Fruit fly (Drosophila melanogaster): ENCODE results near the gene CG1632.

dm6 chrX:8215094-8215854, 37.2 kb upstream of the CG1632 start:
- TF ChIP-seq insv (optimal IDR thresholded peaks at IDR 0.05) (no peak), Sin3A (optimal IDR thresholded peaks at IDR 0.05) (no peak), ttk (optimal IDR thresholded peaks at IDR 0.05) (no peak), psq (optimal IDR thresholded peaks at IDR 0.05) (no peak), h (optimal IDR thresholded peaks at IDR 0.05) (no peak), Myc (optimal IDR thresholded peaks at IDR 0.05) (no peak)

Data from Kc167 (cell line).